Fruit fly (Drosophila melanogaster): Measurements from ENCODE around the gene Edem1.

Gene Edem1

dm6 chrX:1943337-1944244, 35.0 kb upstream of the Edem1 start (continued):
- TF ChIP-seq CG4360 (GFP tag; IDR thresholded peaks at IDR 0.05) (no peak), ems (GFP tag; optimal IDR thresholded peaks at IDR 0.05) (peak; percentile 59)

DNA sequence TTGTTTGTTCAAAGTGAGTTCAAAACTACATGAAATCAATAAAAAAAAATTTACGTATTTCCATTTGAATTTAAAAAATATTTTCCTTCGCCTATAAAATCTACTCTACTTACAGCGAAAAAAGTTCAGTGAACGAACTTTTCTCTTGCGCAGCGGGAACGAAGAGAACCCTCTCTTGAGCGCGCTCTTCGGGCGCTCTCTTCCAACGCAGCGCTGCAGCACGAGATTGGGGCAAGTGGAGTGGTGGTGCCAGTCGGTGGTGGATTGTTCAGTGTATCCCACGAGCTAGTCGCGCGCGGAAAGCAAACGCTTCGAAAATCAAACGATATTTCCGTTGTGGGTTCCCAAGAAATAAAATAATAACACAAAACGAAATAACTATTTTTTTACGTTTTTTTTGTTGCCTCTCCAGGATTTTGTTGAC, 33.1 kb upstream of the Edem1 start, which contains the start of gene Hr4:
Hr4 (plus strand) TSS at position 272 of the 424 bp plus-strand sequence.
- no peak for TF ChIP-seq CG32532 (GFP tag; IDR thresholded peaks at IDR 0.05)
- TF ChIP-seq BEAF-32 (GFP tag; optimal IDR thresholded peaks at IDR 0.05) = no peak
- TF ChIP-seq CG17385 (GFP tag; optimal IDR thresholded peaks at IDR 0.05) = peak; percentile 23
- TF ChIP-seq croc (GFP tag; conservative IDR thresholded peaks at IDR 0.05) = no peak
- TF ChIP-seq hth (optimal IDR thresholded peaks at IDR 0.05) = no peak
- TF ChIP-seq HLH54F (GFP tag; optimal IDR thresholded peaks at IDR 0.05) = no peak
- no peak for TF ChIP-seq NFAT (GFP tag; IDR thresholded peaks at IDR 0.05)
- no peak for TF ChIP-seq aop (GFP tag; IDR thresholded peaks at IDR 0.05)
- no peak for TF ChIP-seq org-1 (GFP tag; optimal IDR thresholded peaks at IDR 0.05)
- peak; percentile 78 for TF ChIP-seq Jarid2 (GFP tag; optimal IDR thresholded peaks at IDR 0.05)
- TF ChIP-seq gcm (GFP tag; optimal IDR thresholded peaks at IDR 0.05) = no peak
- no peak for TF ChIP-seq NfI (GFP tag; optimal IDR thresholded peaks at IDR 0.05)
- no peak for TF ChIP-seq CG8281 (tag; optimal IDR thresholded peaks at IDR 0.05)
- TF ChIP-seq ewg (GFP tag; optimal IDR thresholded peaks at IDR 0.05) = no peak
- no peak for TF ChIP-seq CG32767 (GFP tag; IDR thresholded peaks at IDR 0.05)
- no peak for TF ChIP-seq Bteb2 (GFP tag; optimal IDR thresholded peaks at IDR 0.05)
- no peak for TF ChIP-seq hkb (optimal IDR thresholded peaks at IDR 0.05)
- TF ChIP-seq hkb (GFP tag; IDR thresholded peaks at IDR 0.05) = no peak
- no peak for TF ChIP-seq crc (GFP tag; optimal IDR thresholded peaks at IDR 0.05)
- TF ChIP-seq D19A (tag; optimal IDR thresholded peaks at IDR 0.05) = peak; percentile 83
- TF ChIP-seq Fer3 (tag; optimal IDR thresholded peaks at IDR 0.05) = no peak
- peak; percentile 4 for TF ChIP-seq CG17568 (GFP tag; optimal IDR thresholded peaks at IDR 0.05)
- no peak for TF ChIP-seq btn (GFP tag; optimal IDR thresholded peaks at IDR 0.05)
- TF ChIP-seq CG6813 (GFP tag; optimal IDR thresholded peaks at IDR 0.05) = no peak
- TF ChIP-seq CG32772 (GFP tag; IDR thresholded peaks at IDR 0.05) = no peak
- peak; percentile 69 to 92 for TF ChIP-seq Trl (optimal IDR thresholded peaks at IDR 0.05)
- TF ChIP-seq Trl (GFP tag; optimal IDR thresholded peaks at IDR 0.05) = no peak
- peak; percentile 7 for TF ChIP-seq sens (GFP tag)
- no peak for TF ChIP-seq dan (GFP tag; IDR thresholded peaks at IDR 0.05)
- TF ChIP-seq tgo (GFP tag; IDR thresholded peaks at IDR 0.05) = no peak
- TF ChIP-seq ap (GFP tag; IDR thresholded peaks at IDR 0.05) = no peak
- TF ChIP-seq chinmo (GFP tag; IDR thresholded peaks at IDR 0.05; ENCODE audit: partially characterized antibody) = no peak
- TF ChIP-seq seq (GFP tag; IDR thresholded peaks at IDR 0.05) = peak; percentile 43; the same call in 1 of the 2 replicates
- 0 out of 2 replicates have a peak, but pooled peaks have one; percentile 5 for TF ChIP-seq onecut (GFP tag; IDR thresholded peaks at IDR 0.05)
- TF ChIP-seq CG9797 (GFP tag; optimal IDR thresholded peaks at IDR 0.05) = no peak
- TF ChIP-seq tx (GFP tag; optimal IDR thresholded peaks at IDR 0.05) = no peak
- no peak for TF ChIP-seq Hr3 (GFP tag; optimal IDR thresholded peaks at IDR 0.05)
- peak; percentile 33; the same call in 1 of the 2 replicates for TF ChIP-seq crol (GFP tag; IDR thresholded peaks at IDR 0.05)
- TF ChIP-seq CG6254 (GFP tag; optimal IDR thresholded peaks at IDR 0.05) = peak; percentile 3
- no peak for TF ChIP-seq PHDP (tag; optimal IDR thresholded peaks at IDR 0.05)
- TF ChIP-seq CG4424 (GFP tag; optimal IDR thresholded peaks at IDR 0.05) = no peak
- TF ChIP-seq sqz (GFP tag; optimal IDR thresholded peaks at IDR 0.05) = peak; percentile 32
- TF ChIP-seq grn (GFP tag; optimal IDR thresholded peaks at IDR 0.05) = no peak
- no peak for TF ChIP-seq Max (GFP tag; optimal IDR thresholded peaks at IDR 0.05)
- no peak for TF ChIP-seq CG14441 (GFP tag; IDR thresholded peaks at IDR 0.05)
- TF ChIP-seq CG30403 (GFP tag; optimal IDR thresholded peaks at IDR 0.05) = no peak
- no peak for TF ChIP-seq her (GFP tag; optimal IDR thresholded peaks at IDR 0.05)
- TF ChIP-seq yki (optimal IDR thresholded peaks at IDR 0.05) = peak; percentile 79
